Worm (Caenorhabditis elegans): ENCODE results near the gene lgc-20.

Gene lgc-20

ce11 chrII:11361751-11362150, 18.3 kb upstream of the lgc-20 start:
- TF ChIP-seq cog-1 (tag; optimal IDR thresholded peaks at IDR 0.05) (no peak), flt-1 (GFP tag; IDR thresholded peaks at IDR 0.05) (no peak), tab-1 (GFP tag; IDR thresholded peaks at IDR 0.05) (no peak), ref-1 (GFP tag; conservative IDR thresholded peaks at IDR 0.05) (no peak), ztf-23 (GFP tag; IDR thresholded peaks at IDR 0.05) (no peak), ztf-29 (GFP tag; IDR thresholded peaks at IDR 0.05) (no peak), klf-2 (GFP tag; conservative IDR thresholded peaks at IDR 0.05) (no peak), med-1 (GFP tag; optimal IDR thresholded peaks at IDR 0.05; ENCODE audit: insufficient read depth) (no peak), T22C8.4 (GFP tag; IDR thresholded peaks at IDR 0.05) (no peak)

- TF ChIP-seq med-1 (GFP tag; optimal IDR thresholded peaks at IDR 0.05; ENCODE audit: insufficient read depth) (no peak), tab-1 (GFP tag; IDR thresholded peaks at IDR 0.05) (no peak), T22C8.4 (GFP tag; IDR thresholded peaks at IDR 0.05) (no peak), ztf-29 (GFP tag; IDR thresholded peaks at IDR 0.05) (no peak), flt-1 (GFP tag; IDR thresholded peaks at IDR 0.05) (no peak), cog-1 (tag; optimal IDR thresholded peaks at IDR 0.05) (no peak), klf-2 (GFP tag; conservative IDR thresholded peaks at IDR 0.05) (no peak), ref-1 (GFP tag; conservative IDR thresholded peaks at IDR 0.05) (no peak)
These were observed 10.1 kb upstream of the lgc-20 start for ce11 chrII:11353471-11353870.

DNA sequence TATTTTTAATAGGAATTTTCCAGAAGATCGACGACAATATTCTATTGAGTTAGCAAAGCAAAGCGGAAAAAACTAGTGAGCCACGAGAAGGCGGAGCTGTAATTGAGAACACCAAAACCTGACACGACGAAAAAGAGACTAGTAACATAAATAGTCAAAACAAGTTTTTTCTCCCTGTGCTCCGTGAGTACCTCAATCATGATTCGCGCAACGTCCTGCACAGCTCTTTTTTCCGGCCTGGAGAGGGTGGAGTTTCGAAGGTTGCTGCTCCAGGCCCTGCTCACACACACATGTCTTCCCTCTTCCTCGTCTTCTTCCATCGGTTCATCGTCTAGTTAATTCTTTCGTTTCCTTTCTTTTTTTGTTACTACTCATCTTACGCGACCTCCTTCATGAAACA, 8.2 kb upstream of the lgc-20 start, which contains the start of gene clh-2:
Gene clh-2 (plus strand): TSS at position 301 of the 400 bp plus-strand sequence.
- TF ChIP-seq tab-1 (GFP tag; IDR thresholded peaks at IDR 0.05), result no peak
- no peak for TF ChIP-seq ztf-29 (GFP tag; IDR thresholded peaks at IDR 0.05)
- no peak for TF ChIP-seq ztf-23 (GFP tag; IDR thresholded peaks at IDR 0.05)

ce11 chrII:11349892-11350291, 6.5 kb upstream of the lgc-20 start, which contains the start of gene dph-5:
Gene dph-5, plus strand, starts transcription at chrII:11350192.
- TF ChIP-seq ref-1 (GFP tag; conservative IDR thresholded peaks at IDR 0.05), result no peak
- TF ChIP-seq cog-1 (tag; optimal IDR thresholded peaks at IDR 0.05), result no peak

DNA sequence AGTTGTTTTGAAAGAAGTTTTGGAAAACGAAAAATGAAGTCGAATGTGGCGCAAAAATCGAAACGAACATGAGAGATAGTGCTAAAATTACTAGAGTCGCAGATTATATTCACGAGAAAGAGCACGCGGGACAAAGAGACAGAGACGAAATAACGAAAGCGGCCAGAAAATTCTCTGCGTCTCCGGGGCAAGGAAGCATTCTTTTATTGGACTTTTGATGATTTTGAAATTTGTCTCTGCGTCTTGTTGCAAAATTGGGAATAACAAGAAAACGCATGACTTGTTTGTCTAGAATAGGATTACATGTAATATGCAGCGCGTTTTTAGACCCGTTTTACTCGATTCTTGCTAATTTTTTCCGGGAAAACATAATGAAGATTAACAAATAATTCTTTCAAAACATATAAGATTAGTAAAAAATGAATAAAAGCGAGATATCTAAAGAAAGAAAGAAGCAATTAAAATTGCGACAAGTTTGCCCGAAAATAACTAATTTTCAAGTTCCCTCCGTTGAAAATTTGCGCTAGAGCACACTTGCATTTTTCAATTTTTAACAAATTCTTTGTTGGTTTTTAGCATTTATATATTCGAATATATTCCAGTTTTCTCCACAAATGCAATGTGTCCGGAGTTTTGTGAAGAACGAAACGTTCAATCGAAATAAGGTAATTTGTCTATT, 4.6 kb upstream of the lgc-20 start, which contains the start of the genes B0491.6 and pigm-1:
Gene B0491.6 (minus strand): TSS at position 466 of the 679 bp plus-strand sequence.
Gene pigm-1 (plus strand): TSS at position 568 of the 679 bp plus-strand sequence.
- TF ChIP-seq ref-1 (GFP tag; conservative IDR thresholded peaks at IDR 0.05) (no peak), ztf-29 (GFP tag; IDR thresholded peaks at IDR 0.05) (no peak), cog-1 (tag; optimal IDR thresholded peaks at IDR 0.05) (peak; percentile 72), ztf-23 (GFP tag; IDR thresholded peaks at IDR 0.05) (no peak)

DNA sequence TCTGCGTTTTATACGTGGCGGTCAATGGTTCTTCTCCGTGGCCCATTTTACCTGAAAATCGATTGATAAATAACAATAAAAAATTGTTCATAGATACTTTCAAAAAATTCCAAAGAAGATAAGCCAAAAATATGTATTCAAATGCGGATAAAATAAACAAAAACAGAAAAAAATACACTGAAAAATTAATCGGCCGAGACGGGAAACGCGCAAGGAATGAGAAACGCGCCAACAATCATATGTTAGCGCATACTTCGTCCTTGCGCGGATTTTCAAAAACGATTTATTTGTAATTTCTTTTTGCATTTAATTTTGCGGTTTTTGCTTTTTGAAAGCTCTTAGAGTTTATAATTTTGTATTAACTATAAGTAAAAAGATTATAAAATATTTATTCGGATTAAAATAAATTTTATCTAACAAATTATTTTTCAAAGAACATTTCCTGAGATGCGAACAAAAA, 2.2 kb upstream of the lgc-20 start, which contains the start of gene nduf-11:
Gene nduf-11 (minus strand): TSS at position 51 of the 460 bp plus-strand sequence.
- no peak for TF ChIP-seq klf-2 (GFP tag; conservative IDR thresholded peaks at IDR 0.05)
- TF ChIP-seq tab-1 (GFP tag; IDR thresholded peaks at IDR 0.05), result no peak; the same call in 1 of the 2 replicates
- TF ChIP-seq med-1 (GFP tag; optimal IDR thresholded peaks at IDR 0.05; ENCODE audit: insufficient read depth), result peak; percentile 6
- no peak for TF ChIP-seq T22C8.4 (GFP tag; IDR thresholded peaks at IDR 0.05)
- no peak for TF ChIP-seq ref-1 (GFP tag; conservative IDR thresholded peaks at IDR 0.05)
- TF ChIP-seq cog-1 (tag; optimal IDR thresholded peaks at IDR 0.05), result peak; percentile 70
- TF ChIP-seq ztf-23 (GFP tag; IDR thresholded peaks at IDR 0.05), result peak; percentile 68; the same call in 1 of the 2 replicates
- no peak for TF ChIP-seq ztf-29 (GFP tag; IDR thresholded peaks at IDR 0.05)
- peak; percentile 84 for TF ChIP-seq flt-1 (GFP tag; IDR thresholded peaks at IDR 0.05)

ce11 chrII:11344554-11344953, 1.1 kb upstream of the lgc-20 start:
- no peak for TF ChIP-seq ztf-23 (GFP tag; IDR thresholded peaks at IDR 0.05)
- no peak for TF ChIP-seq ztf-29 (GFP tag; IDR thresholded peaks at IDR 0.05)
- TF ChIP-seq klf-2 (GFP tag; conservative IDR thresholded peaks at IDR 0.05), result no peak
- no peak for TF ChIP-seq cog-1 (tag; optimal IDR thresholded peaks at IDR 0.05)
- no peak for TF ChIP-seq med-1 (GFP tag; optimal IDR thresholded peaks at IDR 0.05; ENCODE audit: insufficient read depth)
- no peak for TF ChIP-seq ref-1 (GFP tag; conservative IDR thresholded peaks at IDR 0.05)
- no peak for TF ChIP-seq flt-1 (GFP tag; IDR thresholded peaks at IDR 0.05)
- no peak for TF ChIP-seq tab-1 (GFP tag; IDR thresholded peaks at IDR 0.05)
- TF ChIP-seq T22C8.4 (GFP tag; IDR thresholded peaks at IDR 0.05), result no peak

DNA sequence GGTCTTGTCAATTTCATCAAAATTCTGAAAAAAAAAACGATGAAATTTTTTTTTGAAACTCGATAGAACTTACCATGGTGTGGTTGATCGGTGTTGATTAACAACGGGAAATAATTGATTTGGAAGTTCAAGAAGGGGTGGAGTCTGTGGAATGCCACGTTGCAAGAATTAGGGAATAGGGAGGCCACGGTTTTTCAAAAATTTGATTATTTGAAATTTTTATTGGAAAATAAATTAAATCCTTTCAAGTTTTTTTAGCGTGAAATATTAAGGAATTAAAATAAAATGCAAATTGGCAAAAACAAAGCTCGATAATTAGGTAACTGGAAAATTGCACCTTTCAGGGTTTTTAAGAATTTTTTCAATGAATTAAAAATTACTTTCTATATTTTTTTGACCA, 3.9 kb downstream of the lgc-20 start, which contains the start of gene rmd-3:
Gene rmd-3 (minus strand): TSS at position 101 of the 400 bp plus-strand sequence.
- TF ChIP-seq ref-1 (GFP tag; conservative IDR thresholded peaks at IDR 0.05) (no peak), ztf-29 (GFP tag; IDR thresholded peaks at IDR 0.05) (no peak)

DNA sequence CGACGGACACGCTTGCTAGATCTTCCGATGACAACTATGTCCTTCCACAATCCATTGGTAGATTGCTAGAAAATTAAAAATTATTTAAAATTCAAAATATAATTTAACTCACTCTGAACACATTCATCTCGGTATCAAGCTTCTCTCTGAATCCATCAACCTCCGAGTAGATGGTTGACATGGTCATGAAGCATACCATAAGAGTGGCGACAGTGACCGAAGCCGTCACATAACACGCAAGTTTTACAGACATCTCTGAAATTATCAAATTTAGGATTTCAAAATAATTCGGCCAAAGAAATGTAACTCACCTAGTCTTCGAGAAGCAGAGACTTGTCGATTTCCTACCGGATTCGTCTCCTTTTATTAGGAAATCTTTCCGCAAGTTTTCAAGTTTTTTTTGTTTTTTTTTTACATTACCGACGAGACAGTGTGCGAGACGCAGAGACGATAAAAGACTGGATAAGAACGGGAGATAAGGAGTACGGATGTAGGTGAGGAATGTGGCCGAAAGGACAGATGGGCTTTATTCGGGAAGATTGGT, 5.8 kb downstream of the lgc-20 start, which contains the start of gene sqt-1:
Gene sqt-1 (minus strand): TSS at position 341 of the 544 bp plus-strand sequence.
- no peak for TF ChIP-seq ztf-29 (GFP tag; IDR thresholded peaks at IDR 0.05)
- no peak for TF ChIP-seq flt-1 (GFP tag; IDR thresholded peaks at IDR 0.05)
- TF ChIP-seq ref-1 (GFP tag; conservative IDR thresholded peaks at IDR 0.05), result no peak
- no peak for TF ChIP-seq klf-2 (GFP tag; conservative IDR thresholded peaks at IDR 0.05)
- TF ChIP-seq cog-1 (tag; optimal IDR thresholded peaks at IDR 0.05), result no peak
- no peak for TF ChIP-seq T22C8.4 (GFP tag; IDR thresholded peaks at IDR 0.05)
- TF ChIP-seq ztf-23 (GFP tag; IDR thresholded peaks at IDR 0.05), result no peak
- no peak for TF ChIP-seq tab-1 (GFP tag; IDR thresholded peaks at IDR 0.05)
- TF ChIP-seq med-1 (GFP tag; optimal IDR thresholded peaks at IDR 0.05; ENCODE audit: insufficient read depth), result no peak

- TF ChIP-seq ztf-23 (GFP tag; IDR thresholded peaks at IDR 0.05), result no peak
- no peak for TF ChIP-seq med-1 (GFP tag; optimal IDR thresholded peaks at IDR 0.05; ENCODE audit: insufficient read depth)
- no peak for TF ChIP-seq T22C8.4 (GFP tag; IDR thresholded peaks at IDR 0.05)
- TF ChIP-seq klf-2 (GFP tag; conservative IDR thresholded peaks at IDR 0.05), result no peak
These were observed 6.7 kb downstream of the lgc-20 start for ce11 chrII:11336640-11337241.
